Fruit fly (Drosophila melanogaster): ENCODE measurements around the gene Crag.

The Crag gene

DNA sequence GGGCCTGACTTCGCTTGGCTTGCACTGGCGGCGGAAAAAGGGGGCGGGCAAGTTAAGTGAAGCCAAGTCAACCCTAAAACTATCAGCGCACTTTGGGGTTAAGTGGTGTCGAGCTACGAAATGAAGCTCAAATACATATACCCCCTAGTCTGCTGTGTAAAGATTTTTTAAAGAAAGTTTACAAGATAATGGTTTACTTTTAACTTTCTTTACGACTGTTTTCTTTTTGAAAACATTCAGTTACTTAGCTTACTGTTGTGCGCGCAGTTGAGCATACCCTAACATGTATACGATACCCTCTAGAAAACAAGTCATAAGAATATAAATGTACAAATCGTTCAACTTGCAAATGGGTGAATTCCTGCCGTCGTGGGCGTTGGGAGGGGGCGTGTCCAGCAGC, 49.1 kb upstream of the Crag start (continued):
- TF ChIP-seq vvl (GFP tag; IDR thresholded peaks at IDR 0.05) (peak; percentile 24; the same call in 1 of the 2 replicates), D19A (tag; optimal IDR thresholded peaks at IDR 0.05) (no peak), Antp (GFP tag; optimal IDR thresholded peaks at IDR 0.05) (peak; percentile 41), al (GFP tag; IDR thresholded peaks at IDR 0.05) (no peak), pum (GFP tag; optimal IDR thresholded peaks at IDR 0.05) (peak; percentile 20), CG7928 (GFP tag; optimal IDR thresholded peaks at IDR 0.05) (no peak), CG17612 (GFP tag; IDR thresholded peaks at IDR 0.05) (no peak), CrebB (tag; optimal IDR thresholded peaks at IDR 0.05) (no peak), BtbVII (GFP tag; optimal IDR thresholded peaks at IDR 0.05) (no peak), CG8944 (GFP tag; optimal IDR thresholded peaks at IDR 0.05) (no peak), NfI (GFP tag; optimal IDR thresholded peaks at IDR 0.05) (peak; percentile 33), CG17912 (GFP tag; optimal IDR thresholded peaks at IDR 0.05) (no peak), hkb (optimal IDR thresholded peaks at IDR 0.05) (no peak), hkb (GFP tag; IDR thresholded peaks at IDR 0.05) (peak; percentile 58), CG3838 (GFP tag; optimal IDR thresholded peaks at IDR 0.05) (no peak), CG18262 (tag; optimal IDR thresholded peaks at IDR 0.05) (peak; percentile 12), Doc2 (GFP tag; IDR thresholded peaks at IDR 0.05) (no peak), CG12236 (GFP tag; optimal IDR thresholded peaks at IDR 0.05) (no peak), CG6765 (GFP tag; optimal IDR thresholded peaks at IDR 0.05) (no peak), CG17385 (GFP tag; optimal IDR thresholded peaks at IDR 0.05) (peak; percentile 32), CG15269 (tag; optimal IDR thresholded peaks at IDR 0.05) (no peak), sd (tag; optimal IDR thresholded peaks at IDR 0.05) (no peak), ranshi (GFP tag; IDR thresholded peaks at IDR 0.05) (no peak), CG1602 (GFP tag; optimal IDR thresholded peaks at IDR 0.05) (peak; percentile 3), crc (GFP tag; optimal IDR thresholded peaks at IDR 0.05) (no peak), NK7.1 (GFP tag; optimal IDR thresholded peaks at IDR 0.05) (no peak), Adf1 (GFP tag; IDR thresholded peaks at IDR 0.05) (no peak), org-1 (GFP tag; optimal IDR thresholded peaks at IDR 0.05) (peak; percentile 41), eve (GFP tag; optimal IDR thresholded peaks at IDR 0.05) (no peak), bigmax (GFP tag; optimal IDR thresholded peaks at IDR 0.05) (no peak), bsh (GFP tag; optimal IDR thresholded peaks at IDR 0.05) (peak in 1 of 2 experiments; percentile 48), pita (GFP tag; optimal IDR thresholded peaks at IDR 0.05) (no peak), CG8765 (GFP tag; IDR thresholded peaks at IDR 0.05) (no peak), pzg (GFP tag; optimal IDR thresholded peaks at IDR 0.05) (no peak), pros (GFP tag; optimal IDR thresholded peaks at IDR 0.05) (no peak), CG9932 (GFP tag; IDR thresholded peaks at IDR 0.05) (peak; percentile 33; the same call in 1 of the 2 replicates), wor (GFP tag; IDR thresholded peaks at IDR 0.05) (no peak), sc (optimal IDR thresholded peaks at IDR 0.05) (no peak), sc (GFP tag; optimal IDR thresholded peaks at IDR 0.05) (no peak), CG5245 (GFP tag; optimal IDR thresholded peaks at IDR 0.05) (no peak), maf-S (GFP tag; optimal IDR thresholded peaks at IDR 0.05) (no peak), Rx (GFP tag; IDR thresholded peaks at IDR 0.05) (peak; percentile 32; the same call in 1 of the 2 replicates), HHEX (GFP tag; optimal IDR thresholded peaks at IDR 0.05) (peak; percentile 32), Bdp1 (GFP tag; optimal IDR thresholded peaks at IDR 0.05) (no peak), Oaz (GFP tag; IDR thresholded peaks at IDR 0.05) (0 out of 2 replicates have a peak, but pooled peaks have one; percentile 17), Ptx1 (GFP tag; IDR thresholded peaks at IDR 0.05) (peak; percentile 49), eyg (GFP tag; optimal IDR thresholded peaks at IDR 0.05) (no peak), CG4854 (GFP tag; optimal IDR thresholded peaks at IDR 0.05) (no peak), CG9797 (GFP tag; optimal IDR thresholded peaks at IDR 0.05) (no peak), CG11723 (GFP tag; optimal IDR thresholded peaks at IDR 0.05) (no peak), CG12071 (GFP tag; optimal IDR thresholded peaks at IDR 0.05) (no peak), CG6813 (GFP tag; optimal IDR thresholded peaks at IDR 0.05) (peak; percentile 29), HmgZ (tag; optimal IDR thresholded peaks at IDR 0.05) (peak; percentile 2)

Data from whole organism, embryonic.